Worm (Caenorhabditis elegans) whole organism, L3 larva: Measurements from ENCODE around the gene gmn-1.

Experiments
- ZK546.5 ChIP-seq: sonication (generic microtip); optimal IDR thresholded peaks from 2 replicates; lab custom pipeline; 2017; ENCODE audit warnings: missing biosample characterization, missing genetic modification characterization
- aly-2 ChIP-seq: fragments of 150-350 bp; optimal IDR thresholded peaks from 2 replicates; lab custom pipeline; 2014; ENCODE audit warnings: missing biosample characterization, missing genetic modification characterization
- ama-1 ChIP-seq: fragments of 150-350 bp; optimal IDR thresholded peaks from 2 replicates; lab custom pipeline; 2018
- ceh-28 ChIP-seq: fragments of 150-350 bp; optimal IDR thresholded peaks from 2 replicates; lab custom pipeline; 2014; ENCODE audit warnings: missing biosample characterization, missing genetic modification reagents, missing genetic modification characterization
- ceh-82 ChIP-seq: fragments of 150-350 bp; optimal IDR thresholded peaks from 2 replicates; lab custom pipeline; 2014; ENCODE audit warnings: missing biosample characterization, missing genetic modification characterization
- daf-12 ChIP-seq: fragments of 150-350 bp; optimal IDR thresholded peaks from 2 replicates; lab custom pipeline; 2014; ENCODE audit warnings: missing biosample characterization, missing genetic modification reagents, missing genetic modification characterization
- egl-27 ChIP-seq: sonication (generic microtip); optimal IDR thresholded peaks from 4 replicates; lab custom pipeline; 2017; ENCODE audit warnings: missing biosample characterization, missing genetic modification reagents, missing genetic modification characterization
- egl-5 ChIP-seq: fragments of 150-350 bp; optimal IDR thresholded peaks from 2 replicates; lab custom pipeline; 2017; ENCODE audit warnings: missing biosample characterization, missing genetic modification reagents, missing genetic modification characterization, inconsistent platforms
- elt-2 ChIP-seq: sonication (generic microtip); optimal IDR thresholded peaks from 2 replicates; lab custom pipeline; 2016; ENCODE audit warnings: missing genetic modification reagents, mild to moderate bottlenecking, missing genetic modification characterization, missing compliant biosample characterization
- elt-3 ChIP-seq, 3 experiments: fragments of 150-350 bp in 1 of 3; sonication (generic microtip) in 2 of 3; optimal IDR thresholded peaks; 2 replicates in 2 of 3; 4 replicates in 1 of 3; lab custom pipeline; 2014 to 2017; ENCODE audit warnings: missing biosample characterization in 3 of 3, missing genetic modification characterization in 3 of 3
- eor-1 ChIP-seq, 2 experiments: fragments of 150-350 bp; optimal IDR thresholded peaks; 2 replicates each; lab custom pipeline; 2014 to 2018; ENCODE audit warnings: missing biosample characterization in 2 of 2, missing genetic modification characterization in 2 of 2
- fkh-10 ChIP-seq: sonication (generic microtip); optimal IDR thresholded peaks from 2 replicates; lab custom pipeline; 2017; ENCODE audit warnings: missing biosample characterization, missing genetic modification reagents, missing genetic modification characterization
- fos-1 ChIP-seq: fragments of 150-350 bp; optimal IDR thresholded peaks from 2 replicates; lab custom pipeline; 2014; ENCODE audit warnings: missing biosample characterization, missing genetic modification characterization
- lin-15B ChIP-seq: fragments of 150-350 bp; optimal IDR thresholded peaks from 2 replicates; lab custom pipeline; 2014; ENCODE audit warnings: missing biosample characterization, missing genetic modification characterization
- lin-39 ChIP-seq: fragments of 150-350 bp; optimal IDR thresholded peaks from 2 replicates; lab custom pipeline; 2018; ENCODE audit warnings: missing biosample characterization, missing genetic modification reagents, missing genetic modification characterization
- lsy-12 ChIP-seq: sonication (generic microtip); optimal IDR thresholded peaks from 2 replicates; lab custom pipeline; 2016; ENCODE audit warnings: mild to moderate bottlenecking, missing genetic modification characterization, missing compliant biosample characterization
- mdl-1 ChIP-seq: fragments of 150-350 bp; optimal IDR thresholded peaks from 2 replicates; lab custom pipeline; 2014; ENCODE audit warnings: missing biosample characterization, missing genetic modification characterization
- mml-1 ChIP-seq: fragments of 150-350 bp; sonication (generic microtip); optimal IDR thresholded peaks from 3 replicates; lab custom pipeline; 2014; ENCODE audit warnings: missing biosample characterization, missing genetic modification characterization
- nfya-1 ChIP-seq: sonication (generic microtip); optimal IDR thresholded peaks from 2 replicates; lab custom pipeline; 2017; ENCODE audit warnings: missing genetic modification characterization, mild to moderate bottlenecking, missing compliant biosample characterization, antibody characterized with exemption, moderate library complexity; ENCODE audit not compliant: insufficient read depth
- nhr-11 ChIP-seq: fragments of 150-350 bp; optimal IDR thresholded peaks from 2 replicates; lab custom pipeline; 2014; ENCODE audit warnings: missing biosample characterization, missing genetic modification characterization
- nhr-12 ChIP-seq: fragments of 150-350 bp; optimal IDR thresholded peaks from 2 replicates; lab custom pipeline; 2014; ENCODE audit warnings: missing biosample characterization, missing genetic modification characterization
- nhr-237 ChIP-seq: fragments of 150-350 bp; optimal IDR thresholded peaks from 2 replicates; lab custom pipeline; 2014; ENCODE audit warnings: missing biosample characterization, missing genetic modification characterization
- nhr-25 ChIP-seq: sonication (generic microtip); optimal IDR thresholded peaks from 2 replicates; lab custom pipeline; 2017; ENCODE audit warnings: missing biosample characterization, missing genetic modification characterization
- nhr-28 ChIP-seq: fragments of 150-350 bp; optimal IDR thresholded peaks from 2 replicates; lab custom pipeline; 2014; ENCODE audit warnings: missing biosample characterization, missing genetic modification characterization
- nhr-43 ChIP-seq: sonication (generic microtip); optimal IDR thresholded peaks from 2 replicates; lab custom pipeline; 2016; ENCODE audit warnings: mild to moderate bottlenecking, missing genetic modification characterization, missing compliant biosample characterization; ENCODE audit not compliant: poor library complexity, severe bottlenecking
- nhr-76 ChIP-seq: fragments of 150-350 bp; sonication (generic microtip); optimal IDR thresholded peaks from 5 replicates; lab custom pipeline; 2014; ENCODE audit warnings: missing biosample characterization, missing genetic modification characterization
- pha-4 ChIP-seq: fragments of 150-350 bp; optimal IDR thresholded peaks from 2 replicates; lab custom pipeline; 2014; ENCODE audit warnings: missing biosample characterization, missing genetic modification reagents, missing genetic modification characterization
- pqm-1 ChIP-seq: fragments of 150-350 bp; optimal IDR thresholded peaks from 2 replicates; lab custom pipeline; 2017; ENCODE audit warnings: missing biosample characterization, missing genetic modification characterization, inconsistent platforms
- sea-2 ChIP-seq: fragments of 150-350 bp; sonication (generic microtip); optimal IDR thresholded peaks from 4 replicates; lab custom pipeline; 2014; ENCODE audit warnings: missing biosample characterization, missing genetic modification reagents, missing genetic modification characterization
- snpc-4 ChIP-seq: fragments of 150-350 bp; optimal IDR thresholded peaks from 2 replicates; lab custom pipeline; 2014; ENCODE audit warnings: missing biosample characterization, missing genetic modification characterization
- unc-62 ChIP-seq: fragments of 150-350 bp; sonication (generic microtip); optimal IDR thresholded peaks from 4 replicates; lab custom pipeline; 2014; ENCODE audit warnings: missing biosample characterization, missing genetic modification reagents, missing genetic modification characterization
- zag-1 ChIP-seq: fragments of 150-350 bp; optimal IDR thresholded peaks from 2 replicates; lab custom pipeline; 2014; ENCODE audit warnings: missing biosample characterization, missing genetic modification characterization
- ztf-11 ChIP-seq: fragments of 150-350 bp; optimal IDR thresholded peaks from 2 replicates; lab custom pipeline; 2014; ENCODE audit warnings: missing biosample characterization, missing genetic modification characterization
- ztf-4 ChIP-seq: fragments of 150-350 bp; optimal IDR thresholded peaks from 2 replicates; lab custom pipeline; 2014; ENCODE audit warnings: missing biosample characterization, missing genetic modification characterization

The gmn-1 gene

DNA sequence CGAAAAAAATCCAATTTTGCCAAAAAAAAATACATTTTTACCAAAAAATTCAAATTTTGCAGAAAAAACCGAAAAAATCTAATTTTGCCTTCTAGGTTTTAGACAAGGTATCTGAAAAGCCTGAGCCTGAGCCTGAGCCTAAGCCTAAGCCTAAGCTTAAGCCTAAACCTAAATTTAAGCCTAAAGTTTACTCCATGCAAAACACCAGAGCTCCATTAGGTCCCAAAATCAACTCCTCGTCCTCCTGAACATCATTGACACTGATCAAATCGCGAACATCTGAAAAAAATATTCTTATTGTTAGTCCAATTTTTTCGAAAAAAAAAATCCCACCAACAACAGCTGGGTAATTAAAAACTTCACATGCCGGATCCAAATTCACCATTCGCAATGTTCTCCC is 7.1 kb downstream of the gmn-1 start:
- TF ChIP-seq nhr-11 (tag; lab: Kevin White, UChicago) (no peak), nfya-1 (no peak), elt-2 (tag; lab: Kevin White, UChicago) (no peak), mml-1 (tag; lab: Kevin White, UChicago) (no peak), ceh-28 (no peak), lin-15B (tag; lab: Kevin White, UChicago) (no peak), ama-1 (lab: Kevin White, UChicago) (no peak), sea-2 (no peak), nhr-76 (tag; lab: Kevin White, UChicago) (no peak), nhr-12 (tag; lab: Kevin White, UChicago) (no peak), daf-12 (tag; lab: Kevin White, UChicago) (no peak), elt-3 (tag; optimal IDR thresholded peaks at IDR 0.05; lab: Kevin White, UChicago) (no peak), mdl-1 (no peak)

DNA sequence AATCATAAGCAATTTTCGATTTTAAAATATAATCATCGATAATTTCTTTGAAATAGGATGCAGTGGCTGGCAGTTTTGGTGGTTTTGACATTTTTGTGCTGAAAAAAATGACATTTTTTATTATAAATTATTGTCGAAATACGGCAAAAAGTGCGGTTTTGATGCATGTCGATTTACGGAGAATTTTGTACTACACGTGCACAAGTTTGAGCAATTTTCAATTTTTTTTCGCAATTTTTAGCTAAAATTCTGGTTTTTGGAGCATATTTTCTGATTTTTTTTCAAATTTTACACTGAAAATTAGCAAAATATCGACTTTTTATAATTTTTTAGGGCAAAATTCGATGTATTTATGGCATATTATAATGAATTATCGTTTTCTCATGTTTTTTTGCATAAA is 9.5 kb downstream of the gmn-1 start, which contains the start of gene Y75B8A.13:
Gene Y75B8A.13 (minus strand): TSS at position 101 of the 400 bp plus-strand sequence.
- TF ChIP-seq aly-2 (no peak), nhr-25 (tag; lab: Kevin White, UChicago) (no peak), egl-5 (no peak), ceh-82 (tag; lab: Kevin White, UChicago) (no peak), snpc-4 (tag; lab: Kevin White, UChicago) (no peak), zag-1 (no peak), fkh-10 (GFP tag; lab: Kevin White, UChicago) (no peak), ztf-11 (tag; lab: Kevin White, UChicago) (no peak), pqm-1 (tag; lab: Kevin White, UChicago) (no peak), ZK546.5 (no peak), daf-12 (tag; lab: Kevin White, UChicago) (no peak), nhr-237 (tag; lab: Kevin White, UChicago) (no peak), lsy-12 (tag; lab: Kevin White, UChicago) (no peak), fos-1 (tag; lab: Kevin White, UChicago) (no peak), mdl-1 (no peak), elt-3 (tag; optimal IDR thresholded peaks at IDR 0.05; lab: Kevin White, UChicago) (no peak), unc-62 (GFP tag; lab: Kevin White, UChicago) (no peak)
- TF ChIP-seq, all 47 proteins: peak for 0

DNA sequence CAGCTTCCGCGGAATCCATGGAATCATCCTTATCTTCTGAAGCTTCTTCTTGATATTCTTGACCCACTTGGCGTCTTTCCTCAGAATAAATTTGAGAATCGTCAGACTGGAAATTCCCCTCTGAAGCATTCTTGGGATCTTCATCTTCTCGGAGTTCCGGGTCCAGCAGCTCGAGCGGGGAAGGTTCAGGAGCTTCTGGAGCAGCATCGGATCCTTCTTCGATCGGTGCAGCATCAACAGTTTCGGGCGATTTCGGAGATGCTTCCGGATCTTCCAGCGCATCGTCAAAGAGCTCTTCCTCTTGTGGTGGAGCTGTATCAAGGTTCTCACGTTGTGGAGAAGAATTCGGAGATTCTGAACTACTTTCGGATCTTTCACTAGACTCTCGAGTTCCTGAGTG is 17.6 kb downstream of the gmn-1 start:
- TF ChIP-seq nhr-28 (tag; lab: Kevin White, UChicago) (no peak), egl-5 (no peak), ztf-4 (tag; lab: Kevin White, UChicago) (no peak), lin-15B (tag; lab: Kevin White, UChicago) (no peak), elt-3 (tag; optimal IDR thresholded peaks at IDR 0.05; lab: Kevin White, UChicago) (no peak), pha-4 (tag; lab: Kevin White, UChicago) (no peak), zag-1 (no peak), pqm-1 (tag; lab: Kevin White, UChicago) (no peak), nhr-43 (tag; lab: Kevin White, UChicago) (no peak), mdl-1 (no peak)

DNA sequence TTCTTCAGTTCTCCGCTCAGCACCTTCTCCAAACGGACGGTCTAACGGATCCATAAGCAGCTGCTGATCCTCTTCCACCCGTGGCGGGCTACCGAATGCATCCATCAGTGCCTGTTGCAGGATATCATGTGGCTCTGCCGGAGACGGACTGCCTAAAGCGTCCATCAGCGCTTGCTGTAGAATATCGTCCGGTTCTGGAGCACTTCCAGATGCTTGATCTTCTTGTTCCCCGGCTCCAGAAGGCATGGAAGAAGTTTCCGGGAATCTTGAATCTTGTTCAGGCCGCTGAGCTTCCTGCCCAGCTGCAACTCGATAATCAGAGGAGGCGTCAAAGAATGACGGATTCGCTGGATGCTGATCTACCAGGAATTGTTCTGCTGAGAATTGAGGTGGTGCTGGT is 19.9 kb downstream of the gmn-1 start:
- TF ChIP-seq mdl-1 (no peak), ceh-82 (tag; lab: Kevin White, UChicago) (no peak), fos-1 (tag; lab: Kevin White, UChicago) (no peak), eor-1 (tag; optimal IDR thresholded peaks at IDR 0.05; lab: Kevin White, UChicago) (no peak), lin-39 (tag; lab: Kevin White, UChicago) (no peak), nhr-28 (tag; lab: Kevin White, UChicago) (no peak), zag-1 (no peak), mml-1 (tag; lab: Kevin White, UChicago) (no peak), ztf-11 (tag; lab: Kevin White, UChicago) (no peak)

ce11 chrIII:12202437-12202836 is 22.7 kb downstream of the gmn-1 start, which contains the start of gene osm-12:
Gene osm-12 (minus strand): TSS chrIII:12202537.
- TF ChIP-seq pha-4 (tag; lab: Kevin White, UChicago) (no peak), nhr-43 (tag; lab: Kevin White, UChicago) (no peak), ama-1 (lab: Kevin White, UChicago) (no peak), egl-27 (tag; lab: Kevin White, UChicago) (no peak), fkh-10 (GFP tag; lab: Kevin White, UChicago) (no peak), nhr-76 (tag; lab: Kevin White, UChicago) (no peak), ZK546.5 (no peak), nfya-1 (no peak)
- TF ChIP-seq, all 47 proteins: peak for 0
